Worm (Caenorhabditis elegans) whole organism, young adult: ENCODE results near the gene ttr-3.

Source experiments
- F10E7.11 ChIP-seq: sonication (generic microtip); optimal IDR thresholded peaks from 2 replicates; lab custom pipeline; 2017; ENCODE audit warnings: mild to moderate bottlenecking, missing genetic modification characterization, moderate library complexity, missing compliant biosample characterization
- F33H1.4 ChIP-seq: fragments of 200-800 bp; sonication (Bioruptor generic); IDR thresholded peaks from 2 replicates; pipeline ENCODE4 v1.3.6; 2022; ENCODE audit warnings: missing genetic modification reagents, missing genetic modification characterization, missing compliant biosample characterization
- K11D2.4 ChIP-seq: fragments of 200-800 bp; sonication (Bioruptor generic); IDR thresholded peaks from 2 replicates; pipeline ENCODE4 v1.3.6; 2022; ENCODE audit warnings: missing genetic modification reagents, missing genetic modification characterization, missing compliant biosample characterization
- T26A5.8 ChIP-seq: sonication (generic microtip); optimal IDR thresholded peaks from 2 replicates; lab custom pipeline; 2016; ENCODE audit warnings: missing genetic modification characterization, missing compliant biosample characterization
- Y53G8AR.9 ChIP-seq: fragments of 200-800 bp; sonication (Bioruptor generic); conservative IDR thresholded peaks from 2 replicates; pipeline ENCODE4 v1.3.6; 2022; ENCODE audit warnings: missing genetic modification reagents, missing genetic modification characterization, missing compliant biosample characterization
- Y56A3A.18 ChIP-seq: fragments of 200-800 bp; sonication (Bioruptor generic); IDR thresholded peaks from 2 replicates; pipeline ENCODE4 v1.3.6; 2022; ENCODE audit warnings: missing genetic modification reagents, missing genetic modification characterization, missing compliant biosample characterization
- akir-1 ChIP-seq: fragments of 200-800 bp; sonication (Bioruptor generic); optimal IDR thresholded peaks from 2 replicates; lab custom pipeline; 2018; ENCODE audit warnings: mild to moderate bottlenecking, missing genetic modification characterization, moderate library complexity, missing compliant biosample characterization
- attf-3 ChIP-seq: fragments of 200-800 bp; sonication (Bioruptor generic); conservative IDR thresholded peaks from 2 replicates; pipeline ENCODE4 v1.3.6; 2022; ENCODE audit warnings: missing genetic modification reagents, missing genetic modification characterization, missing compliant biosample characterization
- bed-1 ChIP-seq: fragments of 200-800 bp; sonication (Bioruptor generic); IDR thresholded peaks from 2 replicates; pipeline ENCODE4 v1.3.6; 2022; ENCODE audit warnings: missing genetic modification reagents, missing genetic modification characterization, missing compliant biosample characterization
- bed-2 ChIP-seq: fragments of 200-800 bp; sonication (Bioruptor generic); IDR thresholded peaks from 2 replicates; pipeline ENCODE4 v1.3.6; 2022; ENCODE audit warnings: missing genetic modification reagents, missing genetic modification characterization, missing compliant biosample characterization
- ccch-3 ChIP-seq: fragments of 200-800 bp; sonication (Bioruptor generic); optimal IDR thresholded peaks from 2 replicates; lab custom pipeline; 2018; ENCODE audit warnings: mild to moderate bottlenecking, missing genetic modification characterization, missing compliant biosample characterization
- cebp-1 ChIP-seq, 2 experiments: fragments of 200-800 bp in 1 of 2; sonication (Bioruptor generic) in 1 of 2; sonication (generic microtip) in 1 of 2; IDR thresholded peaks in 1 of 2; optimal IDR thresholded peaks in 1 of 2; 2 replicates each; pipeline versions ENCODE4 v1.3.6 to Lab custom; 2017 to 2022; ENCODE audit warnings: missing compliant biosample characterization in 2 of 2, missing genetic modification characterization in 2 of 2, mild to moderate bottlenecking in 1 of 2, missing genetic modification reagents in 1 of 2, moderate library complexity in 1 of 2
- ceh-79 ChIP-seq: sonication (generic microtip); optimal IDR thresholded peaks from 2 replicates; lab custom pipeline; 2017; ENCODE audit warnings: mild to moderate bottlenecking, missing genetic modification characterization, missing compliant biosample characterization
- egrh-3 ChIP-seq: fragments of 200-800 bp; sonication (Bioruptor generic); IDR thresholded peaks from 2 replicates; pipeline ENCODE4 v1.3.6; 2022; ENCODE audit warnings: missing genetic modification reagents, missing genetic modification characterization, missing compliant biosample characterization
- hlh-26 ChIP-seq: fragments of 200-800 bp; sonication (Bioruptor generic); conservative IDR thresholded peaks from 2 replicates; pipeline ENCODE4 v1.3.6; 2022; ENCODE audit warnings: missing genetic modification reagents, missing genetic modification characterization, missing compliant biosample characterization
- hmg-1.2 ChIP-seq: fragments of 200-800 bp; sonication (Bioruptor generic); IDR thresholded peaks from 2 replicates; pipeline ENCODE4 v1.3.6; 2022; ENCODE audit warnings: missing genetic modification reagents, missing genetic modification characterization, missing compliant biosample characterization
- lag-1 ChIP-seq: fragments of 200-800 bp; sonication (Bioruptor generic); IDR thresholded peaks from 2 replicates; pipeline ENCODE4 v1.3.6; 2022; ENCODE audit warnings: missing genetic modification reagents, missing genetic modification characterization, missing compliant biosample characterization
- let-607 ChIP-seq, 2 experiments: fragments of 200-800 bp in 1 of 2; sonication (Bioruptor generic) in 1 of 2; sonication (generic microtip) in 1 of 2; optimal IDR thresholded peaks; 2 replicates each; lab custom pipeline; 2016 to 2018; ENCODE audit warnings: mild to moderate bottlenecking in 2 of 2, missing compliant biosample characterization in 2 of 2, missing genetic modification characterization in 2 of 2, moderate library complexity in 2 of 2, missing genotype in 1 of 2
- lsl-1 ChIP-seq: fragments of 200-800 bp; sonication (Bioruptor generic); optimal IDR thresholded peaks from 2 replicates; lab custom pipeline; 2018; ENCODE audit warnings: mild to moderate bottlenecking, missing genetic modification characterization, moderate library complexity, missing compliant biosample characterization
- madf-6 ChIP-seq: fragments of 200-800 bp; sonication (Bioruptor generic); IDR thresholded peaks from 2 replicates; pipeline ENCODE4 v1.3.6; 2022; ENCODE audit warnings: missing genetic modification reagents, missing genetic modification characterization, missing compliant biosample characterization
- madf-8 ChIP-seq: fragments of 200-800 bp; sonication (Bioruptor generic); conservative IDR thresholded peaks from 2 replicates; pipeline ENCODE4 v1.3.6; 2022; ENCODE audit warnings: missing genetic modification reagents, missing genetic modification characterization, missing compliant biosample characterization
- nfyb-1 ChIP-seq: fragments of 200-800 bp; sonication (Bioruptor generic); IDR thresholded peaks from 2 replicates; pipeline ENCODE4 v1.3.6; 2022; ENCODE audit warnings: missing genetic modification reagents, missing genetic modification characterization, missing compliant biosample characterization
- nhr-80 ChIP-seq: sonication (generic microtip); optimal IDR thresholded peaks from 2 replicates; lab custom pipeline; 2016; ENCODE audit warnings: missing genetic modification characterization, missing compliant biosample characterization
- rec-8 ChIP-seq, 2 experiments: sonication (generic microtip); optimal IDR thresholded peaks; 2 replicates each; lab custom pipeline; 2016; ENCODE audit warnings: mild to moderate bottlenecking in 2 of 2, missing genetic modification characterization in 2 of 2, missing genetic modification reagents in 2 of 2, missing genotype in 2 of 2, missing biosample characterization in 1 of 2, missing compliant biosample characterization in 1 of 2, moderate library complexity in 1 of 2
- sdz-38 ChIP-seq: sonication (generic microtip); optimal IDR thresholded peaks from 2 replicates; lab custom pipeline; 2016; ENCODE audit warnings: missing genotype, missing genetic modification characterization, missing compliant biosample characterization
- snpc-1.1 ChIP-seq: sonication (generic microtip); optimal IDR thresholded peaks from 2 replicates; lab custom pipeline; 2017; ENCODE audit warnings: missing genetic modification characterization, mild to moderate bottlenecking, missing compliant biosample characterization, antibody characterized with exemption, moderate library complexity, missing genotype, missing genetic modification reagents; ENCODE audit not compliant: insufficient read depth
- somi-1 ChIP-seq: fragments of 200-800 bp; sonication (Bioruptor generic); optimal IDR thresholded peaks from 2 replicates; lab custom pipeline; 2018; ENCODE audit warnings: mild to moderate bottlenecking, missing genetic modification characterization, missing compliant biosample characterization
- unc-130 ChIP-seq: sonication (generic microtip); optimal IDR thresholded peaks from 2 replicates; lab custom pipeline; 2016; ENCODE audit warnings: missing genetic modification reagents, missing genetic modification characterization, missing compliant biosample characterization
- zfh-2 ChIP-seq: fragments of 200-800 bp; sonication (Bioruptor generic); conservative IDR thresholded peaks from 2 replicates; pipeline ENCODE4 v1.3.6; 2022; ENCODE audit warnings: missing genetic modification reagents, missing genetic modification characterization, missing compliant biosample characterization
- ztf-3 ChIP-seq: fragments of 200-800 bp; sonication (Bioruptor generic); optimal IDR thresholded peaks from 2 replicates; lab custom pipeline; 2018; ENCODE audit warnings: mild to moderate bottlenecking, missing genetic modification characterization, missing compliant biosample characterization

The ttr-3 gene

ce11 chrIII:9944723-9945122, 18.2 kb upstream of the ttr-3 start, which contains the start of gene gln-2:
gln-2 (minus strand) TSS chrIII:9944823.
- no peak for TF ChIP-seq hlh-26 (GFP tag; lab: Robert Waterston, UW)
- TF ChIP-seq ccch-3 (GFP tag; lab: Kevin White, UChicago): no peak
- no peak for TF ChIP-seq T26A5.8
- no peak for TF ChIP-seq lsl-1
- no peak for TF ChIP-seq bed-1 (GFP tag; lab: Robert Waterston, UW)
- TF ChIP-seq hmg-1.2: no peak
- no peak for TF ChIP-seq lag-1 (GFP tag; lab: Robert Waterston, UW)
- no peak for TF ChIP-seq unc-130
- TF ChIP-seq snpc-1.1 (tag; lab: Kevin White, UChicago): no peak
- no peak for TF ChIP-seq madf-8 (GFP tag; lab: Robert Waterston, UW)
- TF ChIP-seq somi-1: no peak
- no peak for TF ChIP-seq K11D2.4 (GFP tag; lab: Robert Waterston, UW)
- TF ChIP-seq madf-6 (GFP tag; lab: Robert Waterston, UW): no peak
- TF ChIP-seq attf-3: no peak
- TF ChIP-seq nfyb-1 (GFP tag; lab: Robert Waterston, UW): no peak

DNA sequence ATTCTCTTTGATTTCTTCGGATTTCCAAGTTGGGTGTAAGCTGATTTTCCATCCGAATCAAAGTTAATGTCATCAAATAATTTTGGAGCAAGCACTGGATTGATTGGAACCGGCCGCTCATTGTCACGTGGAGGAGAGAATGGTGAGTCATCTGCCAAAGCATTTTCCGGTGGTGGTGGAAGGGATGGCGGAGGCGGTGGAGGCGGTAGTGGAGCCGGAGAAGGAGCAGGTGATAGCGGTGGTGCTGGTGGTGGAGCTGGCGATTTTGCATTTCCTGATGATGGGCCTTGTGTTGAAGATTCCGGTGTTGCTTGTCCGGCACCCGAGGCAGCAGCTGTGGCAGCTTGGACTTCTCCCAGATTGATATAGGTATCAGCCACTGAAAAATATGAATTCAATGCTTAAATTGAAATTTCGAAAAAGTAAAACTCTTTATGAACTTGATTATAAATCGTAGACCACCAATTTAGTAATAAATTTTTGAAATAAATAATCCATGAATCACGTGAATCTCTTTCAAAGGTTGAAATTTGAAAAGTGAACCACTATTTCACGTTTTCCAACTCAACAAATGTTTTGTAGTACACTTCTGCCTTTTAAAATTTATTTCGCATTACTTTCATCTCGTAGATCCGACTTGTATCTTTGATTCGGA, 14.6 kb upstream of the ttr-3 start, which contains the start of the genes K03H1.9 and K03H1.12:
Gene K03H1.9 (minus strand): TSS at position 471 of the 655 bp plus-strand sequence.
Gene K03H1.12 (plus strand): TSS at position 605 of the 655 bp plus-strand sequence.
- TF ChIP-seq zfh-2 (GFP tag; lab: Robert Waterston, UW) (peak; percentile 81), F33H1.4 (GFP tag; lab: Robert Waterston, UW) (no peak), T26A5.8 (no peak), sdz-38 (tag; lab: Kevin White, UChicago) (no peak), egrh-3 (GFP tag; lab: Robert Waterston, UW) (peak; percentile 59; the same call in 1 of the 2 replicates), hmg-1.2 (no peak), rec-8 (tag; optimal IDR thresholded peaks at IDR 0.05; lab: Kevin White, UChicago) (no peak), Y53G8AR.9 (GFP tag; lab: Robert Waterston, UW) (no peak), nhr-80 (tag; lab: Kevin White, UChicago) (no peak), F10E7.11 (tag; lab: Kevin White, UChicago) (no peak), bed-2 (GFP tag; lab: Robert Waterston, UW) (no peak)

- TF ChIP-seq Y56A3A.18 (GFP tag; lab: Robert Waterston, UW) (no peak), nhr-80 (tag; lab: Kevin White, UChicago) (peak; percentile 64), akir-1 (GFP tag; lab: Kevin White, UChicago) (no peak), cebp-1 (GFP tag; IDR thresholded peaks at IDR 0.05; lab: Robert Waterston, UW) (no peak), cebp-1 (tag; optimal IDR thresholded peaks at IDR 0.05; lab: Kevin White, UChicago) (peak; percentile 45)
Measured at ce11 chrIII:9932091-9932490, 5.5 kb upstream of the ttr-3 start, which contains the start of gene dec-7. dec-7 (plus strand) TSS chrIII:9932398.

ce11 chrIII:9930406-9930805, 3.9 kb upstream of the ttr-3 start:
- TF ChIP-seq nhr-80 (tag; lab: Kevin White, UChicago) (peak; percentile 91), cebp-1 (GFP tag; IDR thresholded peaks at IDR 0.05; lab: Robert Waterston, UW) (no peak), cebp-1 (tag; optimal IDR thresholded peaks at IDR 0.05; lab: Kevin White, UChicago) (peak; percentile 20), madf-8 (GFP tag; lab: Robert Waterston, UW) (no peak), ztf-3 (GFP tag; lab: Kevin White, UChicago) (no peak), let-607 (tag; optimal IDR thresholded peaks at IDR 0.05; lab: Kevin White, UChicago) (peak; percentile 1 to 5), ceh-79 (tag; lab: Kevin White, UChicago) (no peak)
- TF ChIP-seq, all 124 proteins: peak for 3
